Worm (Caenorhabditis elegans): ENCODE measurements around the gene Y62H9A.2.

ce11 chrX:11885577-11885976, 7.6 kb upstream of the Y62H9A.2 start, which contains the start of gene Y62H9A.7:
- no peak for TF ChIP-seq unc-130 (tag; optimal IDR thresholded peaks at IDR 0.05)
- no peak for TF ChIP-seq ceh-82 (tag; optimal IDR thresholded peaks at IDR 0.05)
- TF ChIP-seq tbx-2 (tag; optimal IDR thresholded peaks at IDR 0.05): no peak
- no peak for TF ChIP-seq nhr-28 (tag; optimal IDR thresholded peaks at IDR 0.05)
- TF ChIP-seq skn-1 (tag; optimal IDR thresholded peaks at IDR 0.05): no peak
- no peak for TF ChIP-seq lin-14 (GFP tag; optimal IDR thresholded peaks at IDR 0.05)
- TF ChIP-seq hpl-2 (GFP tag; optimal IDR thresholded peaks at IDR 0.05): no peak
- TF ChIP-seq alr-1 (tag; optimal IDR thresholded peaks at IDR 0.05; ENCODE audit: borderline replicate concordance): no peak
- no peak for TF ChIP-seq lsy-2 (tag; optimal IDR thresholded peaks at IDR 0.05)
- TF ChIP-seq lin-39 (tag; optimal IDR thresholded peaks at IDR 0.05): no peak
- TF ChIP-seq lin-15B (tag; optimal IDR thresholded peaks at IDR 0.05): no peak
- TF ChIP-seq snpc-4 (tag; optimal IDR thresholded peaks at IDR 0.05): no peak
- no peak for TF ChIP-seq nhr-237 (tag; optimal IDR thresholded peaks at IDR 0.05)
